Fruit fly (Drosophila melanogaster) whole organism, prepupa: ENCODE results near the gene CG11267.

Experiments used
- CG10631 ChIP-seq: fragments of 200-800 bp; sonication (Bioruptor generic); optimal IDR thresholded peaks from 2 replicates; lab custom pipeline; 2016; ENCODE audit warnings: missing biosample characterization, missing genetic modification characterization
- CG10669 ChIP-seq: fragments of 200-800 bp; sonication (Bioruptor generic); optimal IDR thresholded peaks from 3 replicates; lab custom pipeline; 2018; ENCODE audit warnings: missing biosample characterization, mild to moderate bottlenecking, missing genetic modification characterization, moderate library complexity
- CG11294 ChIP-seq: fragments of 200-800 bp; sonication (Bioruptor generic); IDR thresholded peaks from 2 replicates; pipeline ENCODE4 v1.3.6; 2022; ENCODE audit warnings: missing biosample characterization, missing genetic modification characterization
- CG11762 ChIP-seq: fragments of 200-800 bp; sonication (Bioruptor generic); optimal IDR thresholded peaks from 3 replicates; lab custom pipeline; 2016; ENCODE audit warnings: missing biosample characterization, missing genetic modification characterization; ENCODE audit not compliant: insufficient read depth
- CG11902 ChIP-seq: fragments of 200-800 bp; sonication (Bioruptor generic); optimal IDR thresholded peaks from 3 replicates; lab custom pipeline; 2016; ENCODE audit warnings: missing biosample characterization, missing genetic modification characterization
- CG1621 ChIP-seq: fragments of 200-800 bp; sonication (Bioruptor generic); optimal IDR thresholded peaks from 3 replicates; lab custom pipeline; 2018; ENCODE audit warnings: missing biosample characterization, mild to moderate bottlenecking, missing genetic modification characterization
- CG16779 ChIP-seq: fragments of 200-800 bp; sonication (Bioruptor generic); optimal IDR thresholded peaks from 3 replicates; lab custom pipeline; 2017; ENCODE audit warnings: missing biosample characterization, mild to moderate bottlenecking, missing genetic modification characterization
- CG31627 ChIP-seq: fragments of 200-800 bp; sonication (Bioruptor generic); optimal IDR thresholded peaks from 3 replicates; lab custom pipeline; 2016; ENCODE audit warnings: missing biosample characterization, missing genetic modification characterization
- CG34406 ChIP-seq: fragments of 200-800 bp; sonication (Bioruptor generic); optimal IDR thresholded peaks from 3 replicates; lab custom pipeline; 2016; ENCODE audit warnings: missing biosample characterization, missing genetic modification characterization
- CG3919 ChIP-seq: fragments of 200-800 bp; sonication (Bioruptor generic); optimal IDR thresholded peaks from 3 replicates; lab custom pipeline; 2016; ENCODE audit warnings: missing biosample characterization, missing genetic modification characterization
- CG4318 ChIP-seq: fragments of 200-800 bp; sonication (Bioruptor generic); optimal IDR thresholded peaks from 3 replicates; lab custom pipeline; 2017; ENCODE audit warnings: missing biosample characterization, mild to moderate bottlenecking, missing genetic modification characterization
- CG6276 ChIP-seq: fragments of 200-800 bp; sonication (Bioruptor generic); optimal IDR thresholded peaks from 2 replicates; lab custom pipeline; 2017; ENCODE audit warnings: missing biosample characterization, mild to moderate bottlenecking, missing genetic modification characterization
- CG6808 ChIP-seq: fragments of 200-800 bp; sonication (Bioruptor generic); optimal IDR thresholded peaks from 3 replicates; lab custom pipeline; 2017; ENCODE audit warnings: missing biosample characterization, missing genetic modification characterization, mild to moderate bottlenecking, moderate library complexity, missing genetic modification reagents
- CG6854 ChIP-seq: fragments of 200-800 bp; sonication (Bioruptor generic); optimal IDR thresholded peaks from 2 replicates; lab custom pipeline; 2017; ENCODE audit warnings: missing biosample characterization, mild to moderate bottlenecking, missing genetic modification characterization
- CG7368 ChIP-seq: fragments of 200-800 bp; sonication (Bioruptor generic); optimal IDR thresholded peaks from 3 replicates; lab custom pipeline; 2016; ENCODE audit warnings: missing biosample characterization, missing genetic modification characterization
- CG8119 ChIP-seq: fragments of 200-800 bp; sonication (Bioruptor generic); IDR thresholded peaks from 3 replicates; pipeline ENCODE4 v1.3.6; 2022; ENCODE audit warnings: missing biosample characterization, missing genetic modification characterization
- CG8632 ChIP-seq: fragments of 200-800 bp; sonication (Bioruptor generic); optimal IDR thresholded peaks from 3 replicates; lab custom pipeline; 2016; ENCODE audit warnings: missing biosample characterization, missing genetic modification characterization
- Eip78C ChIP-seq: fragments of 200-800 bp; sonication (Bioruptor generic); peaks from one replicate; lab custom pipeline; 2016; ENCODE audit warnings: missing biosample characterization, missing genetic modification characterization
- Ets21C ChIP-seq: fragments of 200-800 bp; sonication (Bioruptor generic); optimal IDR thresholded peaks from 3 replicates; lab custom pipeline; 2016; ENCODE audit warnings: missing biosample characterization, missing genetic modification characterization
- Ets96B ChIP-seq: fragments of 200-800 bp; optimal IDR thresholded peaks from 2 replicates; lab custom pipeline; 2019; ENCODE audit warnings: missing biosample characterization, mild to moderate bottlenecking, missing genetic modification characterization, moderate library complexity
- Gug ChIP-seq: fragments of 200-800 bp; sonication (Bioruptor generic); IDR thresholded peaks from 2 replicates; pipeline ENCODE4 v1.3.6; 2022; ENCODE audit warnings: missing biosample characterization, missing genetic modification characterization
- Hr38 ChIP-seq: sonication (Bioruptor generic); optimal IDR thresholded peaks from 2 replicates; lab custom pipeline; 2016; ENCODE audit warnings: missing biosample characterization, missing genetic modification characterization
- Hr39 ChIP-seq: fragments of 200-800 bp; sonication (Bioruptor generic); optimal IDR thresholded peaks from 2 replicates; lab custom pipeline; 2016; ENCODE audit warnings: missing biosample characterization, missing genetic modification characterization
- Lpt ChIP-seq: fragments of 200-800 bp; sonication (Bioruptor generic); optimal IDR thresholded peaks from 3 replicates; lab custom pipeline; 2016; ENCODE audit warnings: missing biosample characterization, missing genetic modification characterization
- OdsH ChIP-seq: fragments of 200-800 bp; sonication (Bioruptor generic); optimal IDR thresholded peaks from 3 replicates; lab custom pipeline; 2016; ENCODE audit warnings: missing biosample characterization, missing genetic modification characterization
- Smox ChIP-seq: fragments of 200-800 bp; sonication (Bioruptor generic); optimal IDR thresholded peaks from 3 replicates; lab custom pipeline; 2016; ENCODE audit warnings: missing biosample characterization, missing genetic modification characterization
- Sox102F ChIP-seq: fragments of 200-800 bp; sonication (Bioruptor generic); optimal IDR thresholded peaks from 2 replicates; lab custom pipeline; 2016; ENCODE audit warnings: missing biosample characterization, mild to moderate bottlenecking, missing genetic modification characterization
- Sox14 ChIP-seq: fragments of 200-800 bp; sonication (Bioruptor generic); optimal IDR thresholded peaks from 3 replicates; lab custom pipeline; 2016; ENCODE audit warnings: missing biosample characterization, missing genetic modification characterization
- Sox15 ChIP-seq: fragments of 200-800 bp; sonication (Bioruptor generic); optimal IDR thresholded peaks from 3 replicates; lab custom pipeline; 2016; ENCODE audit warnings: missing biosample characterization, missing genetic modification characterization
- achi ChIP-seq: fragments of 200-800 bp; sonication (Bioruptor generic); optimal IDR thresholded peaks from 3 replicates; lab custom pipeline; 2016; ENCODE audit warnings: missing biosample characterization, missing genetic modification characterization
- acj6 ChIP-seq: fragments of 200-800 bp; sonication (Bioruptor generic); optimal IDR thresholded peaks from 3 replicates; lab custom pipeline; 2016; ENCODE audit warnings: missing biosample characterization, missing genetic modification characterization
- cyc ChIP-seq: fragments of 200-800 bp; sonication (Bioruptor generic); optimal IDR thresholded peaks from 3 replicates; lab custom pipeline; 2016; ENCODE audit warnings: missing biosample characterization, missing genetic modification characterization
- dsx ChIP-seq: fragments of 200-800 bp; optimal IDR thresholded peaks from 3 replicates; lab custom pipeline; 2019; ENCODE audit warnings: missing biosample characterization, mild to moderate bottlenecking, missing genetic modification characterization, moderate library complexity; ENCODE audit not compliant: poor library complexity, severe bottlenecking
- esn ChIP-seq: fragments of 200-800 bp; sonication (Bioruptor generic); optimal IDR thresholded peaks from 2 replicates; lab custom pipeline; 2016; ENCODE audit warnings: missing biosample characterization, mild to moderate bottlenecking, missing genetic modification characterization, moderate library complexity
- fd59A ChIP-seq: fragments of 200-800 bp; sonication (Bioruptor generic); optimal IDR thresholded peaks from 2 replicates; lab custom pipeline; 2017; ENCODE audit warnings: missing biosample characterization, mild to moderate bottlenecking, missing genetic modification characterization, missing genetic modification reagents
- lz ChIP-seq: fragments of 200-800 bp; sonication (Bioruptor generic); optimal IDR thresholded peaks from 3 replicates; lab custom pipeline; 2016; ENCODE audit warnings: missing biosample characterization, missing genetic modification characterization
- net ChIP-seq: fragments of 200-800 bp; sonication (Bioruptor generic); optimal IDR thresholded peaks from 3 replicates; lab custom pipeline; 2016; ENCODE audit warnings: missing biosample characterization, missing genetic modification characterization
- pdm3 ChIP-seq: fragments of 200-800 bp; sonication (Bioruptor generic); optimal IDR thresholded peaks from 3 replicates; lab custom pipeline; 2016; ENCODE audit warnings: missing biosample characterization, missing genetic modification characterization
- salr ChIP-seq, 2 experiments: fragments of 200-800 bp; sonication (Bioruptor generic); optimal IDR thresholded peaks; 3 replicates each; lab custom pipeline; 2016 to 2018; ENCODE audit warnings: missing biosample characterization in 2 of 2, missing genetic modification characterization in 2 of 2, mild to moderate bottlenecking in 1 of 2
- svp ChIP-seq: fragments of 200-800 bp; sonication (Bioruptor generic); peaks from one replicate; lab custom pipeline; 2016; ENCODE audit warnings: missing biosample characterization, missing genetic modification characterization
- topi ChIP-seq: fragments of 200-800 bp; sonication (Bioruptor generic); optimal IDR thresholded peaks from 3 replicates; lab custom pipeline; 2016; ENCODE audit warnings: missing biosample characterization, missing genetic modification characterization

The CG11267 gene

dm6 chr3L:13015823-13016465 lies at the start of gene CG11267 (continued):
- TF ChIP-seq CG4318 (GFP tag; lab: Kevin White, UChicago): peak; percentile 70
- TF ChIP-seq CG7368: peak; percentile 70
- TF ChIP-seq net (GFP tag; lab: Kevin White, UChicago): peak; percentile 82
- TF ChIP-seq Gug (GFP tag; lab: Robert Waterston, UW): peak; percentile 71
- TF ChIP-seq esn (GFP tag; lab: Kevin White, UChicago): peak; percentile 86
- peak; percentile 50 for TF ChIP-seq fd59A (GFP tag; lab: Kevin White, UChicago)
- TF ChIP-seq CG11762 (GFP tag; lab: Kevin White, UChicago): peak; percentile 82
- peak; percentile 38 for TF ChIP-seq CG6854 (GFP tag; lab: Kevin White, UChicago)
- TF ChIP-seq Hr38 (GFP tag; lab: Kevin White, UChicago): no peak

- TF ChIP-seq CG3919 (no peak), achi (GFP tag; lab: Kevin White, UChicago) (no peak), CG11294 (GFP tag; lab: Robert Waterston, UW) (no peak), CG1621 (tag; lab: Kevin White, UChicago) (no peak), dsx (GFP tag; lab: Kevin White, UChicago) (no peak), CG4318 (GFP tag; lab: Kevin White, UChicago) (no peak), CG8119 (no peak), CG16779 (tag; lab: Kevin White, UChicago) (no peak), CG11902 (GFP tag; lab: Kevin White, UChicago) (no peak), pdm3 (GFP tag; lab: Kevin White, UChicago) (no peak), Hr39 (GFP tag; lab: Kevin White, UChicago) (no peak), acj6 (no peak), Lpt (no peak), CG6276 (GFP tag; lab: Kevin White, UChicago) (no peak), CG6808 (GFP tag; lab: Kevin White, UChicago) (no peak), Ets21C (GFP tag; lab: Kevin White, UChicago) (no peak), CG8632 (no peak), salr (GFP tag; optimal IDR thresholded peaks at IDR 0.05; lab: Kevin White, UChicago) (no peak), Ets96B (tag; lab: Kevin White, UChicago) (no peak)
Measured at dm6 chr3L:12967633-12968032, 48.2 kb upstream of the CG11267 start, which contains the start of gene Or69a. Gene Or69a (minus strand): TSS chr3L:12967733.

- TF ChIP-seq Eip78C (GFP tag; lab: Kevin White, UChicago) (no peak), CG6276 (GFP tag; lab: Kevin White, UChicago) (no peak)
Measured at dm6 chr3L:12972259-12972658, 43.6 kb upstream of the CG11267 start, which contains the start of the genes CG10748 and CG10749. Gene CG10748 (minus strand): TSS chr3L:12972359. Gene CG10749 (plus strand): TSS chr3L:12972474.

- TF ChIP-seq CG10669 (GFP tag; lab: Kevin White, UChicago): no peak
- peak; percentile 10 for TF ChIP-seq svp (GFP tag; lab: Kevin White, UChicago)
Measured at dm6 chr3L:12994835-12995234, 21.0 kb upstream of the CG11267 start, which contains the start of gene CG11262. Gene CG11262 (plus strand): TSS chr3L:12995135.

- TF ChIP-seq Smox (GFP tag; lab: Kevin White, UChicago) (no peak), Ets21C (GFP tag; lab: Kevin White, UChicago) (peak; percentile 14), CG10631 (peak; percentile 32), net (GFP tag; lab: Kevin White, UChicago) (peak; percentile 50), cyc (GFP tag; lab: Kevin White, UChicago) (peak; percentile 37), esn (GFP tag; lab: Kevin White, UChicago) (peak; percentile 32), Sox14 (GFP tag; lab: Kevin White, UChicago) (peak; percentile 31), acj6 (peak; percentile 36), CG4318 (GFP tag; lab: Kevin White, UChicago) (peak; percentile 4), salr (GFP tag; optimal IDR thresholded peaks at IDR 0.05; lab: Kevin White, UChicago) (no peak), fd59A (GFP tag; lab: Kevin White, UChicago) (no peak), topi (peak; percentile 52), Ets96B (tag; lab: Kevin White, UChicago) (no peak), CG34406 (GFP tag; lab: Kevin White, UChicago) (peak; percentile 21), svp (GFP tag; lab: Kevin White, UChicago) (no peak), lz (GFP tag; lab: Kevin White, UChicago) (peak; percentile 43), OdsH (GFP tag; lab: Kevin White, UChicago) (peak; percentile 28), Sox15 (GFP tag; lab: Kevin White, UChicago) (peak; percentile 7), achi (GFP tag; lab: Kevin White, UChicago) (no peak), Lpt (peak; percentile 12), Hr39 (GFP tag; lab: Kevin White, UChicago) (peak; percentile 48), Sox102F (GFP tag; lab: Kevin White, UChicago) (no peak), CG31627 (peak; percentile 40)
- TF ChIP-seq, all 60 proteins: peak for 16
Measured at dm6 chr3L:13006490-13006889, 9.4 kb upstream of the CG11267 start, which contains the start of gene CG11263. Gene CG11263 (plus strand): TSS chr3L:13006817.
